Fruit fly (Drosophila melanogaster) whole organism, pupa: ENCODE results near the gene CG33557.

ENCODE experiments used
- CG10348 ChIP-seq: fragments of 200-800 bp; sonication (Bioruptor generic); IDR thresholded peaks from 2 replicates; pipeline ENCODE4 v1.3.6; 2022; ENCODE audit warnings: missing biosample characterization, missing genetic modification characterization
- CG12605 ChIP-seq: fragments of 200-800 bp; sonication (Bioruptor generic); IDR thresholded peaks from 2 replicates; pipeline ENCODE4 v1.3.6; 2022; ENCODE audit warnings: missing biosample characterization, missing genetic modification characterization
- CG13204 ChIP-seq: fragments of 200-800 bp; sonication (Bioruptor generic); optimal IDR thresholded peaks from 2 replicates; lab custom pipeline; 2018; ENCODE audit warnings: missing biosample characterization, mild to moderate bottlenecking, missing genetic modification characterization, moderate library complexity
- CG14655 ChIP-seq: fragments of 200-800 bp; sonication (Bioruptor generic); optimal IDR thresholded peaks from 3 replicates; lab custom pipeline; 2017; ENCODE audit warnings: mild to moderate bottlenecking, missing biosample characterization, missing genetic modification reagents, missing genetic modification characterization
- CG15710 ChIP-seq: fragments of 200-800 bp; sonication (Bioruptor generic); optimal IDR thresholded peaks from 2 replicates; lab custom pipeline; 2018; ENCODE audit warnings: missing biosample characterization, mild to moderate bottlenecking, missing genetic modification characterization, moderate library complexity
- CG17806 ChIP-seq: fragments of 200-800 bp; sonication (Bioruptor generic); optimal IDR thresholded peaks from 2 replicates; lab custom pipeline; 2018; ENCODE audit warnings: missing biosample characterization, mild to moderate bottlenecking, missing genetic modification characterization, moderate library complexity
- CG32121 ChIP-seq: fragments of 200-800 bp; sonication (Bioruptor generic); IDR thresholded peaks from 2 replicates; pipeline ENCODE4 v1.3.6; 2022; ENCODE audit warnings: missing biosample characterization, missing genetic modification characterization
- CG34367 ChIP-seq: fragments of 200-800 bp; sonication (Bioruptor generic); optimal IDR thresholded peaks from 2 replicates; lab custom pipeline; 2018; ENCODE audit warnings: missing biosample characterization, mild to moderate bottlenecking, missing genetic modification characterization
- CG4496 ChIP-seq: fragments of 200-800 bp; sonication (Bioruptor generic); IDR thresholded peaks from 3 replicates; pipeline ENCODE4 v1.3.6; 2022; ENCODE audit warnings: missing biosample characterization, missing genetic modification characterization
- CG8159 ChIP-seq: fragments of 200-800 bp; sonication (Bioruptor generic); optimal IDR thresholded peaks from 3 replicates; lab custom pipeline; 2018; ENCODE audit warnings: missing biosample characterization, mild to moderate bottlenecking, missing genetic modification characterization, moderate library complexity
- CG8301 ChIP-seq: fragments of 200-800 bp; sonication (Bioruptor generic); optimal IDR thresholded peaks from 2 replicates; lab custom pipeline; 2018; ENCODE audit warnings: missing biosample characterization, mild to moderate bottlenecking, missing genetic modification characterization
- CG9948 ChIP-seq: fragments of 200-800 bp; sonication (Bioruptor generic); optimal IDR thresholded peaks from 2 replicates; lab custom pipeline; 2018; ENCODE audit warnings: missing biosample characterization, mild to moderate bottlenecking, missing genetic modification characterization, moderate library complexity
- D1 ChIP-seq: fragments of 200-800 bp; sonication (Bioruptor generic); optimal IDR thresholded peaks from 2 replicates; lab custom pipeline; 2018; ENCODE audit warnings: missing biosample characterization, mild to moderate bottlenecking, missing genetic modification characterization, moderate library complexity
- EcR ChIP-seq: fragments of 200-800 bp; sonication (Bioruptor generic); optimal IDR thresholded peaks from 3 replicates; lab custom pipeline; 2019; ENCODE audit warnings: missing biosample characterization, missing genetic modification characterization, mild to moderate bottlenecking, moderate library complexity, missing genetic modification reagents
- Ets98B ChIP-seq: fragments of 200-800 bp; sonication (Bioruptor generic); IDR thresholded peaks from 2 replicates; pipeline ENCODE4 v1.3.6; 2022; ENCODE audit warnings: missing biosample characterization, missing genetic modification characterization
- Pif1A ChIP-seq: fragments of 200-800 bp; sonication (Bioruptor generic); optimal IDR thresholded peaks from 3 replicates; lab custom pipeline; 2016; ENCODE audit warnings: missing biosample characterization, missing genetic modification characterization
- Pif1B ChIP-seq: fragments of 200-800 bp; sonication (Bioruptor generic); optimal IDR thresholded peaks from 3 replicates; lab custom pipeline; 2016; ENCODE audit warnings: missing biosample characterization, missing genetic modification characterization
- Snoo ChIP-seq: fragments of 200-800 bp; sonication (Bioruptor generic); optimal IDR thresholded peaks from 3 replicates; lab custom pipeline; 2017; ENCODE audit warnings: missing biosample characterization, mild to moderate bottlenecking, missing genetic modification characterization, inconsistent platforms
- fd96Ca ChIP-seq: fragments of 200-800 bp; sonication (Bioruptor generic); IDR thresholded peaks from 3 replicates; pipeline ENCODE4 v1.3.6; 2022; ENCODE audit warnings: missing biosample characterization, missing genetic modification characterization
- gl ChIP-seq: fragments of 200-800 bp; sonication (Bioruptor generic); optimal IDR thresholded peaks from 2 replicates; lab custom pipeline; 2018; ENCODE audit warnings: missing biosample characterization, mild to moderate bottlenecking, missing genetic modification characterization
- rn ChIP-seq: fragments of 200-800 bp; sonication (Bioruptor generic); IDR thresholded peaks from 2 replicates; pipeline ENCODE4 v1.3.6; 2022; ENCODE audit warnings: missing biosample characterization, missing genetic modification characterization

The CG33557 gene

dm6 chrX:10043873-10044272 lies 34.9 kb downstream of the CG33557 start:
- TF ChIP-seq CG15710 (no peak), CG14655 (no peak), CG13204 (GFP tag; lab: Kevin White, UChicago) (no peak), CG8159 (tag; lab: Kevin White, UChicago) (no peak), Pif1B (GFP tag; lab: Kevin White, UChicago) (no peak), Snoo (tag; lab: Kevin White, UChicago) (no peak), CG34367 (tag; lab: Kevin White, UChicago) (no peak), CG4496 (GFP tag; lab: Robert Waterston, UW) (no peak), gl (tag; lab: Kevin White, UChicago) (no peak), Ets98B (no peak), CG9948 (tag; lab: Kevin White, UChicago) (no peak), fd96Ca (GFP tag; lab: Robert Waterston, UW) (no peak), Pif1A (no peak), CG17806 (no peak)

dm6 chrX:10045763-10046162 lies 36.8 kb downstream of the CG33557 start:
- TF ChIP-seq Ets98B (no peak; the same call in 1 of the 2 replicates), CG10348 (GFP tag; lab: Robert Waterston, UW) (no peak), D1 (tag; lab: Kevin White, UChicago) (no peak), CG14655 (no peak), CG32121 (GFP tag; lab: Robert Waterston, UW) (no peak), CG8159 (tag; lab: Kevin White, UChicago) (no peak), rn (GFP tag; lab: Robert Waterston, UW) (no peak), Pif1A (no peak), CG12605 (GFP tag; lab: Robert Waterston, UW) (no peak), CG17806 (no peak)

dm6 chrX:10046760-10047159 lies 37.8 kb downstream of the CG33557 start:
- no peak for TF ChIP-seq CG10348 (GFP tag; lab: Robert Waterston, UW)
- no peak for TF ChIP-seq CG34367 (tag; lab: Kevin White, UChicago)
- no peak for TF ChIP-seq CG12605 (GFP tag; lab: Robert Waterston, UW)
- TF ChIP-seq fd96Ca (GFP tag; lab: Robert Waterston, UW): no peak
- no peak for TF ChIP-seq CG32121 (GFP tag; lab: Robert Waterston, UW)
- no peak for TF ChIP-seq EcR (GFP tag; lab: Kevin White, UChicago)
- TF ChIP-seq CG8159 (tag; lab: Kevin White, UChicago): no peak
- TF ChIP-seq Snoo (tag; lab: Kevin White, UChicago): no peak
- TF ChIP-seq Pif1A: no peak
- no peak for TF ChIP-seq Ets98B
- TF ChIP-seq CG14655: no peak

dm6 chrX:10047961-10048360 lies 39.0 kb downstream of the CG33557 start:
- peak; percentile 50 for TF ChIP-seq CG13204 (GFP tag; lab: Kevin White, UChicago)
- no peak for TF ChIP-seq CG8159 (tag; lab: Kevin White, UChicago)

DNA sequence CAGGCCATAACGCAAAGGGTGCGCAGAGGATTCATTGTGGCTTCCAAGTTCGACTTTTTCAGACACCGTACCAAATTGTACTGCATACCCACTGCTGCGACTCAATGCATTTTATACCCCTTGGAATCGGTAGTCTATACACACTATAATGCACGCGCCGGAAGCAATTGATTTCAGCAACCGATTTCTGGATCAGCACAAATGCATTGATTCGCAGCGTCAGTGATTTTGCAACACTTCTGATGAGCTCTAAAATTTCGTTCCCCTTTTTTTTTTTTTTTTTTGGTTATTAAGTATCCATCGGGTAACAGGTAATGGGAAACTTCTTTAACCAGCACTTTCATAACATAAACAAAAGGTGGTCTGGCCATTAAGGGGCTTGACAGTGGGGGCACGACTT lies 43.5 kb downstream of the CG33557 start, which contains the start of gene Yp2:
TSS of gene Yp2 (minus strand) at position 88 of the 400 bp plus-strand sequence.
- no peak for TF ChIP-seq gl (tag; lab: Kevin White, UChicago)
- no peak for TF ChIP-seq CG13204 (GFP tag; lab: Kevin White, UChicago)
- TF ChIP-seq CG8159 (tag; lab: Kevin White, UChicago): no peak
- TF ChIP-seq CG17806: no peak
- no peak for TF ChIP-seq CG32121 (GFP tag; lab: Robert Waterston, UW)
- no peak for TF ChIP-seq CG8301 (tag; lab: Kevin White, UChicago)
- TF ChIP-seq rn (GFP tag; lab: Robert Waterston, UW): no peak
- TF ChIP-seq CG34367 (tag; lab: Kevin White, UChicago): no peak
- no peak for TF ChIP-seq EcR (GFP tag; lab: Kevin White, UChicago)
- TF ChIP-seq D1 (tag; lab: Kevin White, UChicago): no peak
- TF ChIP-seq Pif1A: no peak
- TF ChIP-seq CG10348 (GFP tag; lab: Robert Waterston, UW): no peak
- no peak for TF ChIP-seq fd96Ca (GFP tag; lab: Robert Waterston, UW)
- TF ChIP-seq CG15710: no peak
- TF ChIP-seq Ets98B: no peak
- no peak for TF ChIP-seq CG12605 (GFP tag; lab: Robert Waterston, UW)
- no peak for TF ChIP-seq CG9948 (tag; lab: Kevin White, UChicago)
- no peak for TF ChIP-seq Pif1B (GFP tag; lab: Kevin White, UChicago)
- TF ChIP-seq CG14655: no peak

- no peak for TF ChIP-seq Pif1B (GFP tag; lab: Kevin White, UChicago)
- TF ChIP-seq CG4496 (GFP tag; lab: Robert Waterston, UW): no peak
- no peak for TF ChIP-seq D1 (tag; lab: Kevin White, UChicago)
- TF ChIP-seq EcR (GFP tag; lab: Kevin White, UChicago): no peak
- TF ChIP-seq CG17806: no peak
- TF ChIP-seq Snoo (tag; lab: Kevin White, UChicago): no peak
- no peak for TF ChIP-seq CG15710
- no peak for TF ChIP-seq rn (GFP tag; lab: Robert Waterston, UW)
- TF ChIP-seq CG32121 (GFP tag; lab: Robert Waterston, UW): no peak
- TF ChIP-seq CG12605 (GFP tag; lab: Robert Waterston, UW): no peak
- TF ChIP-seq Ets98B: no peak
- TF ChIP-seq CG34367 (tag; lab: Kevin White, UChicago): no peak
These were observed 44.5 kb downstream of the CG33557 start, which contains the start of gene Yp1 for dm6 chrX:10053547-10053946. Yp1 (plus strand) TSS chrX:10053811.

- TF ChIP-seq CG10348 (GFP tag; lab: Robert Waterston, UW): no peak
- TF ChIP-seq CG32121 (GFP tag; lab: Robert Waterston, UW): peak; percentile 32
- TF ChIP-seq, all 21 proteins: peak for 1
These were observed 49.0 kb downstream of the CG33557 start for dm6 chrX:10057964-10058363.
